Worm (Caenorhabditis elegans) whole organism, L3 larva: ENCODE measurements around the gene col-131.

Experiments used
- ZK546.5 ChIP-seq: sonication (generic microtip); optimal IDR thresholded peaks from 2 replicates; lab custom pipeline; 2017; ENCODE audit warnings: missing biosample characterization, missing genetic modification characterization
- lin-15B ChIP-seq: fragments of 150-350 bp; optimal IDR thresholded peaks from 2 replicates; lab custom pipeline; 2014; ENCODE audit warnings: missing biosample characterization, missing genetic modification characterization
- nhr-12 ChIP-seq: fragments of 150-350 bp; optimal IDR thresholded peaks from 2 replicates; lab custom pipeline; 2014; ENCODE audit warnings: missing biosample characterization, missing genetic modification characterization
- nhr-28 ChIP-seq: fragments of 150-350 bp; optimal IDR thresholded peaks from 2 replicates; lab custom pipeline; 2014; ENCODE audit warnings: missing biosample characterization, missing genetic modification characterization
- nhr-77 ChIP-seq: fragments of 150-350 bp; optimal IDR thresholded peaks from 2 replicates; lab custom pipeline; 2014; ENCODE audit warnings: missing biosample characterization, missing genetic modification characterization

ce11 chrIV:13079119-13079518 is 12.0 kb upstream of the col-131 start, which contains the start of gene C39E9.8:
- no peak for TF ChIP-seq ZK546.5 (tag; lab: Kevin White, UChicago)
- TF ChIP-seq nhr-12 (tag; lab: Kevin White, UChicago): no peak
- no peak for TF ChIP-seq lin-15B
- no peak for TF ChIP-seq nhr-28 (tag; lab: Kevin White, UChicago)
- TF ChIP-seq nhr-77 (tag; lab: Kevin White, UChicago): no peak
